Fruit fly (Drosophila melanogaster) whole organism, embryonic: ENCODE measurements around the gene Sf3b1.

ENCODE experiments used
- Aef1 ChIP-seq: fragments of 200-800 bp; sonication (Bioruptor generic); IDR thresholded peaks from 3 replicates; pipeline ENCODE4 v1.3.6; 2022; ENCODE audit warnings: missing biosample characterization, missing genetic modification characterization
- Bgb ChIP-seq: fragments of 200-800 bp; sonication (Bioruptor generic); IDR thresholded peaks from 2 replicates; pipeline ENCODE4 v1.3.6; 2022; ENCODE audit warnings: missing biosample characterization, missing genetic modification characterization; ENCODE audit not compliant: partially characterized antibody
- Bteb2 ChIP-seq: fragments of 200-800 bp; sonication (Bioruptor generic); optimal IDR thresholded peaks from 2 replicates; lab custom pipeline; 2016; ENCODE audit warnings: missing biosample characterization, missing genetic modification characterization
- C15 ChIP-seq: fragments of 200-800 bp; sonication (Bioruptor generic); IDR thresholded peaks from 3 replicates; pipeline ENCODE4 v1.3.6; 2022; ENCODE audit warnings: missing biosample characterization, missing genetic modification characterization
- CG10267 ChIP-seq: fragments of 200-800 bp; sonication (Bioruptor generic); optimal IDR thresholded peaks from 2 replicates; lab custom pipeline; 2018; ENCODE audit warnings: missing biosample characterization, mild to moderate bottlenecking, missing genetic modification characterization, moderate library complexity
- CG10979 ChIP-seq: fragments of 200-800 bp; sonication (Bioruptor generic); optimal IDR thresholded peaks from 2 replicates; lab custom pipeline; 2018; ENCODE audit warnings: missing biosample characterization, mild to moderate bottlenecking, missing genetic modification characterization, moderate library complexity
- CG1233 ChIP-seq: fragments of 200-800 bp; sonication (Bioruptor generic); optimal IDR thresholded peaks from 4 replicates; lab custom pipeline; 2018; ENCODE audit warnings: missing biosample characterization, mild to moderate bottlenecking, missing genetic modification characterization
- CG13123 ChIP-seq: fragments of 200-800 bp; sonication (Bioruptor generic); optimal IDR thresholded peaks from 2 replicates; lab custom pipeline; 2016; ENCODE audit warnings: missing biosample characterization, missing genetic modification characterization
- CG13775 ChIP-seq: fragments of 200-800 bp; sonication (Bioruptor generic); optimal IDR thresholded peaks from 3 replicates; lab custom pipeline; 2017; ENCODE audit warnings: missing biosample characterization, mild to moderate bottlenecking, missing genetic modification characterization
- CG14965 ChIP-seq: fragments of 200-800 bp; sonication (Bioruptor generic); optimal IDR thresholded peaks from 2 replicates; lab custom pipeline; 2016; ENCODE audit warnings: missing biosample characterization, missing genetic modification characterization, borderline replicate concordance
- CG15269 ChIP-seq: fragments of 200-800 bp; sonication (Bioruptor generic); optimal IDR thresholded peaks from 2 replicates; lab custom pipeline; 2018; ENCODE audit warnings: missing biosample characterization, mild to moderate bottlenecking, missing genetic modification characterization, moderate library complexity
- CG17186 ChIP-seq: fragments of 200-800 bp; sonication (Bioruptor generic); optimal IDR thresholded peaks from 3 replicates; lab custom pipeline; 2017; ENCODE audit warnings: missing biosample characterization, missing genetic modification reagents, missing genetic modification characterization
- CG17802 ChIP-seq: fragments of 200-800 bp; sonication (Bioruptor generic); optimal IDR thresholded peaks from 2 replicates; lab custom pipeline; 2018; ENCODE audit warnings: missing biosample characterization, mild to moderate bottlenecking, missing genetic modification characterization, moderate library complexity
- CG2116 ChIP-seq: fragments of 200-800 bp; sonication (Bioruptor generic); optimal IDR thresholded peaks from 3 replicates; lab custom pipeline; 2018; ENCODE audit warnings: missing biosample characterization, mild to moderate bottlenecking, missing genetic modification characterization
- CG2129 ChIP-seq: fragments of 200-800 bp; sonication (Bioruptor generic); IDR thresholded peaks from 2 replicates; pipeline ENCODE4 v1.3.6; 2022; ENCODE audit warnings: missing biosample characterization, missing genetic modification characterization; ENCODE audit not compliant: partially characterized antibody
- CG30020 ChIP-seq: fragments of 200-800 bp; optimal IDR thresholded peaks from 2 replicates; lab custom pipeline; 2019; ENCODE audit warnings: missing biosample characterization, mild to moderate bottlenecking, missing genetic modification characterization, moderate library complexity
- CG30403 ChIP-seq: fragments of 200-800 bp; sonication (Bioruptor generic); optimal IDR thresholded peaks from 3 replicates; lab custom pipeline; 2016; ENCODE audit warnings: missing biosample characterization, missing genetic modification characterization
- CG33213 ChIP-seq: fragments of 200-800 bp; sonication (Bioruptor generic); optimal IDR thresholded peaks from 3 replicates; lab custom pipeline; 2016; ENCODE audit warnings: missing biosample characterization, missing genetic modification characterization
- CG33557 ChIP-seq: fragments of 200-800 bp; sonication (Bioruptor generic); optimal IDR thresholded peaks from 2 replicates; lab custom pipeline; 2019; ENCODE audit warnings: missing biosample characterization, mild to moderate bottlenecking, missing genetic modification characterization, moderate library complexity
- CG3407 ChIP-seq: fragments of 200-800 bp; sonication (Bioruptor generic); optimal IDR thresholded peaks from 2 replicates; lab custom pipeline; 2018; ENCODE audit warnings: missing biosample characterization, mild to moderate bottlenecking, missing genetic modification characterization
- CG4707 ChIP-seq: fragments of 200-800 bp; sonication (Bioruptor generic); optimal IDR thresholded peaks from 2 replicates; lab custom pipeline; 2018; ENCODE audit warnings: missing biosample characterization, mild to moderate bottlenecking, missing genetic modification characterization, moderate library complexity
- CG7556 ChIP-seq: fragments of 200-800 bp; sonication (Bioruptor generic); optimal IDR thresholded peaks from 2 replicates; lab custom pipeline; 2017; ENCODE audit warnings: missing biosample characterization, mild to moderate bottlenecking, missing genetic modification characterization
- CG9817 ChIP-seq: fragments of 200-800 bp; sonication (Bioruptor generic); optimal IDR thresholded peaks from 2 replicates; lab custom pipeline; 2018; ENCODE audit warnings: missing biosample characterization, mild to moderate bottlenecking, missing genetic modification characterization, moderate library complexity
- CoRest ChIP-seq: fragments of 200-800 bp; sonication (Bioruptor generic); optimal IDR thresholded peaks from 3 replicates; lab custom pipeline; 2018; ENCODE audit warnings: missing biosample characterization, mild to moderate bottlenecking, missing genetic modification characterization, moderate library complexity
- D ChIP-seq, 2 experiments: fragments of 200-800 bp in 1 of 2; fragments of >200 bp in 1 of 2; sonication (Bioruptor generic) in 1 of 2; optimal IDR thresholded peaks; 2 replicates in 1 of 2; 3 replicates in 1 of 2; lab custom pipeline; 2017; ENCODE audit warnings: mild to moderate bottlenecking in 1 of 2, missing biosample characterization in 1 of 2, missing genetic modification characterization in 1 of 2, missing genetic modification reagents in 1 of 2
- Ets97D ChIP-seq: fragments of 200-800 bp; sonication (Bioruptor generic); optimal IDR thresholded peaks from 3 replicates; lab custom pipeline; 2016; ENCODE audit warnings: missing biosample characterization, missing genetic modification characterization
- H2.0 ChIP-seq: fragments of 200-800 bp; sonication (Bioruptor generic); IDR thresholded peaks from 2 replicates; pipeline ENCODE4 v1.3.6; 2022; ENCODE audit warnings: missing biosample characterization, missing genetic modification characterization
- HLH4C ChIP-seq: fragments of 200-800 bp; sonication (Bioruptor generic); IDR thresholded peaks from 3 replicates; pipeline ENCODE4 v1.3.6; 2022; ENCODE audit warnings: missing biosample characterization, missing genetic modification characterization; ENCODE audit not compliant: partially characterized antibody
- Lim3 ChIP-seq: fragments of 200-800 bp; sonication (Bioruptor generic); IDR thresholded peaks from 2 replicates; pipeline ENCODE4 v1.3.6; 2022; ENCODE audit warnings: missing biosample characterization, missing genetic modification characterization
- MESR4 ChIP-seq: fragments of 200-800 bp; sonication (Bioruptor generic); optimal IDR thresholded peaks from 2 replicates; lab custom pipeline; 2018; ENCODE audit warnings: missing biosample characterization, mild to moderate bottlenecking, missing genetic modification characterization, moderate library complexity
- Med ChIP-seq: fragments of 200-800 bp; sonication (Bioruptor generic); peaks from one replicate; lab custom pipeline; 2016; ENCODE audit warnings: missing biosample characterization, missing genetic modification characterization, mild to moderate bottlenecking, inconsistent platforms, moderate library complexity
- Nf-YA ChIP-seq: fragments of 200-800 bp; sonication (Bioruptor generic); IDR thresholded peaks from 2 replicates; pipeline ENCODE4 v1.3.6; 2022; ENCODE audit warnings: missing biosample characterization, missing genetic modification characterization
- Oaz ChIP-seq: fragments of 200-800 bp; sonication (Bioruptor generic); IDR thresholded peaks from 2 replicates; pipeline ENCODE4 v1.3.6; 2022; ENCODE audit warnings: missing biosample characterization, missing genetic modification characterization
- Sox100B ChIP-seq: fragments of 200-800 bp; sonication (Bioruptor generic); optimal IDR thresholded peaks from 3 replicates; lab custom pipeline; 2018; ENCODE audit warnings: missing biosample characterization, mild to moderate bottlenecking, missing genetic modification characterization
- YL-1 ChIP-seq: fragments of 200-800 bp; sonication (Bioruptor generic); optimal IDR thresholded peaks from 3 replicates; lab custom pipeline; 2017; ENCODE audit warnings: missing biosample characterization, mild to moderate bottlenecking, missing genetic modification characterization
- bbx ChIP-seq: fragments of 200-800 bp; sonication (Bioruptor generic); IDR thresholded peaks from 2 replicates; pipeline ENCODE4 v1.3.6; 2022; ENCODE audit warnings: missing biosample characterization, missing genetic modification characterization; ENCODE audit not compliant: partially characterized antibody
- cato ChIP-seq: fragments of 200-800 bp; sonication (Bioruptor generic); optimal IDR thresholded peaks from 2 replicates; lab custom pipeline; 2016; ENCODE audit warnings: missing biosample characterization, missing genetic modification characterization, borderline replicate concordance
- corto ChIP-seq: fragments of 200-800 bp; sonication (Bioruptor generic); optimal IDR thresholded peaks from 2 replicates; lab custom pipeline; 2016; ENCODE audit warnings: missing biosample characterization, mild to moderate bottlenecking, missing genetic modification characterization, moderate library complexity
- crol ChIP-seq: fragments of 200-800 bp; sonication (Bioruptor generic); IDR thresholded peaks from 2 replicates; pipeline ENCODE4 v1.3.6; 2022; ENCODE audit warnings: missing biosample characterization, missing genetic modification characterization
- dan ChIP-seq: fragments of 200-800 bp; sonication (Bioruptor generic); IDR thresholded peaks from 2 replicates; pipeline ENCODE4 v1.3.6; 2022; ENCODE audit warnings: missing biosample characterization, missing genetic modification characterization
- ftz-f1 ChIP-seq: fragments of 200-800 bp; sonication (Bioruptor generic); optimal IDR thresholded peaks from 2 replicates; lab custom pipeline; 2016; ENCODE audit warnings: missing biosample characterization, missing genetic modification characterization
- gce ChIP-seq: fragments of 200-800 bp; sonication (Bioruptor generic); IDR thresholded peaks from 3 replicates; pipeline ENCODE4 v1.3.6; 2022; ENCODE audit warnings: missing biosample characterization, missing genetic modification characterization
- gem ChIP-seq: fragments of 200-800 bp; sonication (Bioruptor generic); optimal IDR thresholded peaks from 2 replicates; lab custom pipeline; 2019; ENCODE audit warnings: missing biosample characterization, mild to moderate bottlenecking, missing genetic modification characterization, moderate library complexity
- pzg ChIP-seq: fragments of 200-800 bp; sonication (Bioruptor generic); optimal IDR thresholded peaks from 3 replicates; lab custom pipeline; 2018; ENCODE audit warnings: missing biosample characterization, mild to moderate bottlenecking, missing genetic modification characterization, moderate library complexity
- row ChIP-seq: fragments of 200-800 bp; sonication (Bioruptor generic); IDR thresholded peaks from 3 replicates; pipeline ENCODE4 v1.3.6; 2022; ENCODE audit warnings: missing biosample characterization, missing genetic modification characterization
- salm ChIP-seq: fragments of 200-800 bp; sonication (Bioruptor generic); optimal IDR thresholded peaks from 2 replicates; lab custom pipeline; 2018; ENCODE audit warnings: missing biosample characterization, mild to moderate bottlenecking, missing genetic modification characterization
- sna ChIP-seq: fragments of 200-800 bp; sonication (Bioruptor generic); IDR thresholded peaks from 2 replicates; pipeline ENCODE4 v1.3.6; 2022; ENCODE audit warnings: missing biosample characterization, missing genetic modification characterization; ENCODE audit not compliant: partially characterized antibody
- tna ChIP-seq: fragments of 200-800 bp; sonication (Bioruptor generic); IDR thresholded peaks from 2 replicates; pipeline ENCODE4 v1.3.6; 2022; ENCODE audit warnings: missing biosample characterization, missing genetic modification characterization; ENCODE audit not compliant: partially characterized antibody

Gene Sf3b1

DNA sequence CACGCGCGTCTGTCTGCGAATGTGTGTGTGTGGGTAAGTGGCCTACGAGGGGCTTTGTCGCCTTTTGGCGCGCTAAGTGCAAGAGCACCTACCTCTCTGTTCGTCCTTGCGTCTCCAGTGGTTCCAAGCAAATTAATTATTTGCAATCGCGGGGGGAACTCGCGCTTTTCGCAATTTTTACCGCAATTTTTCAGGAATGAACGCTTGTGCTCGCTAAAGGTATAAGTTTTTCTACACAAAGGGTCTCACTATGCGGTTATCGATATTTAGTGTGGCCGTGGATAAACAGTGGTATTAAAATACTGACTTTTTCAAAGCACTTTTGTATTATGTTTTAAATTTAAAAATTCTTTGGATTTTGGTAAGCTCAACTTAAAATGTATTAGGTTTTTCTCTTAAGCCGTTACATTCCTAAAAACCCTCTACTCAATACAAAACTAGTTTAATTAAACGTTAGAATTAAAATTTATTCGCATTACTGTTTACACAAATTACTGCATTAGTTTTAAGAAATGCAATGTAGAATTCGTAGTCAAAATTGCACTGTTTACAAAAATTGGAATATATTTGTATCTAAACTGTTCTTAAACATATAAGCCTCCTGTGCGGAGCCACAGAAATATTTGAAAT, 25.7 kb upstream of the Sf3b1 start, which contains the start of gene lwr (continued):
- peak; percentile 27; the same call in 1 of the 2 replicates for TF ChIP-seq CG2129 (GFP tag; lab: Robert Waterston, UW)
- no peak for TF ChIP-seq Lim3 (GFP tag; lab: Robert Waterston, UW)
- no peak for TF ChIP-seq CG33557 (GFP tag; lab: Kevin White, UChicago)
- TF ChIP-seq Nf-YA = no peak
- no peak for TF ChIP-seq CG1233 (GFP tag; lab: Kevin White, UChicago)
- TF ChIP-seq gce (GFP tag; lab: Robert Waterston, UW) = no peak
- peak; percentile 29 for TF ChIP-seq CG10267 (tag; lab: Kevin White, UChicago)
- TF ChIP-seq corto (GFP tag; lab: Kevin White, UChicago) = no peak
- no peak for TF ChIP-seq gem (tag; lab: Kevin White, UChicago)
- no peak for TF ChIP-seq CG9817 (tag; lab: Kevin White, UChicago)
- no peak for TF ChIP-seq CG4707
- TF ChIP-seq Bgb (GFP tag; lab: Robert Waterston, UW) = peak; percentile 55; the same call in 1 of the 2 replicates
- no peak for TF ChIP-seq CG13775 (GFP tag; lab: Kevin White, UChicago)
- TF ChIP-seq crol (GFP tag; lab: Robert Waterston, UW) = no peak
- TF ChIP-seq sna (GFP tag; lab: Robert Waterston, UW) = no peak
- no peak for TF ChIP-seq CG30403 (GFP tag; lab: Kevin White, UChicago)
- TF ChIP-seq row (GFP tag; lab: Robert Waterston, UW) = peak; percentile 58
- TF ChIP-seq CG2116 = peak; percentile 57
- TF ChIP-seq tna (GFP tag; lab: Robert Waterston, UW) = 0 out of 2 replicates have a peak, but pooled peaks have one; percentile 28
- no peak for TF ChIP-seq D (optimal IDR thresholded peaks at IDR 0.05; lab: Kevin White, UChicago)
- TF ChIP-seq D (GFP tag; optimal IDR thresholded peaks at IDR 0.05; lab: Kevin White, UChicago) = no peak
- TF ChIP-seq ftz-f1 (GFP tag; lab: Kevin White, UChicago) = no peak
- no peak for TF ChIP-seq CG17802 (tag; lab: Kevin White, UChicago)
- TF ChIP-seq CG7556 (GFP tag; lab: Kevin White, UChicago) = no peak
- no peak for TF ChIP-seq CG15269 (tag; lab: Kevin White, UChicago)
- no peak for TF ChIP-seq CG14965 (GFP tag; lab: Kevin White, UChicago)
- TF ChIP-seq Bteb2 (GFP tag; lab: Kevin White, UChicago) = no peak
- peak; percentile 53; the same call in 1 of the 2 replicates for TF ChIP-seq bbx
- TF ChIP-seq CG3407 = no peak
- TF ChIP-seq CG17186 (GFP tag; lab: Kevin White, UChicago) = peak; percentile 2
- no peak for TF ChIP-seq CG13123 (GFP tag; lab: Kevin White, UChicago)
- no peak for TF ChIP-seq Oaz
- peak; percentile 80 for TF ChIP-seq MESR4 (GFP tag; lab: Kevin White, UChicago)
- no peak for TF ChIP-seq Aef1 (GFP tag; lab: Robert Waterston, UW)
- peak; percentile 59 for TF ChIP-seq Med (GFP tag; lab: Kevin White, UChicago)
- TF ChIP-seq cato (GFP tag; lab: Kevin White, UChicago) = no peak
- no peak for TF ChIP-seq dan (GFP tag; lab: Robert Waterston, UW)
- no peak for TF ChIP-seq H2.0 (GFP tag; lab: Robert Waterston, UW)
- no peak for TF ChIP-seq salm
- peak; percentile 27 for TF ChIP-seq Ets97D (GFP tag; lab: Kevin White, UChicago)
- peak; percentile 69 for TF ChIP-seq pzg (GFP tag; lab: Kevin White, UChicago)
- no peak for TF ChIP-seq Sox100B (GFP tag; lab: Kevin White, UChicago)
- TF ChIP-seq C15 = no peak
- TF ChIP-seq CG10979 (tag; lab: Kevin White, UChicago) = no peak
- TF ChIP-seq HLH4C (GFP tag; lab: Robert Waterston, UW) = peak; percentile 33; the same call in 1 of the 3 replicates
- peak; percentile 2 for TF ChIP-seq CG33213
- peak; percentile 83 for TF ChIP-seq YL-1 (GFP tag; lab: Kevin White, UChicago)
- TF ChIP-seq CG30020 (tag; lab: Kevin White, UChicago) = peak; percentile 38
- TF ChIP-seq CoRest (tag; lab: Kevin White, UChicago) = peak; percentile 15
